Fruit fly (Drosophila melanogaster) whole organism, embryonic: ENCODE results near the gene CG12321.

ENCODE experiments used
- C15 ChIP-seq: fragments of 200-800 bp; sonication (Bioruptor generic); IDR thresholded peaks from 3 replicates; pipeline ENCODE4 v1.3.6; 2022; ENCODE audit warnings: missing biosample characterization, missing genetic modification characterization
- CG12299 ChIP-seq: fragments of 200-800 bp; sonication (Bioruptor generic); optimal IDR thresholded peaks from 2 replicates; lab custom pipeline; 2018; ENCODE audit warnings: missing biosample characterization, mild to moderate bottlenecking, missing genetic modification characterization
- CG14965 ChIP-seq: fragments of 200-800 bp; sonication (Bioruptor generic); optimal IDR thresholded peaks from 2 replicates; lab custom pipeline; 2016; ENCODE audit warnings: missing biosample characterization, missing genetic modification characterization, borderline replicate concordance
- CG1603 ChIP-seq: fragments of 200-800 bp; sonication (Bioruptor generic); optimal IDR thresholded peaks from 2 replicates; lab custom pipeline; 2019; ENCODE audit warnings: missing biosample characterization, mild to moderate bottlenecking, missing genetic modification characterization, moderate library complexity
- CG17359 ChIP-seq: fragments of 200-800 bp; sonication (Bioruptor generic); optimal IDR thresholded peaks from 3 replicates; lab custom pipeline; 2018; ENCODE audit warnings: missing biosample characterization, mild to moderate bottlenecking, missing genetic modification characterization, moderate library complexity
- CG2116 ChIP-seq: fragments of 200-800 bp; sonication (Bioruptor generic); optimal IDR thresholded peaks from 3 replicates; lab custom pipeline; 2018; ENCODE audit warnings: missing biosample characterization, mild to moderate bottlenecking, missing genetic modification characterization
- CG31224 ChIP-seq: fragments of 200-800 bp; sonication (Bioruptor generic); IDR thresholded peaks from 2 replicates; pipeline ENCODE4 v1.3.6; 2022; ENCODE audit warnings: missing biosample characterization, missing genetic modification characterization
- CG31365 ChIP-seq: fragments of 200-800 bp; sonication (Bioruptor generic); optimal IDR thresholded peaks from 2 replicates; lab custom pipeline; 2018; ENCODE audit warnings: missing biosample characterization, mild to moderate bottlenecking, missing genetic modification characterization
- CG4617 ChIP-seq: fragments of 200-800 bp; sonication (Bioruptor generic); optimal IDR thresholded peaks from 3 replicates; lab custom pipeline; 2016; ENCODE audit warnings: missing biosample characterization, missing genetic modification characterization, borderline replicate concordance
- CG5245 ChIP-seq: fragments of 200-800 bp; sonication (Bioruptor generic); optimal IDR thresholded peaks from 3 replicates; lab custom pipeline; 2016; ENCODE audit warnings: missing biosample characterization, missing genetic modification characterization
- CG6813 ChIP-seq: fragments of 200-800 bp; sonication (Bioruptor generic); optimal IDR thresholded peaks from 2 replicates; lab custom pipeline; 2017; ENCODE audit warnings: missing biosample characterization, missing genetic modification characterization, mild to moderate bottlenecking, moderate library complexity, missing genetic modification reagents
- CG9932 ChIP-seq: fragments of 200-800 bp; sonication (Bioruptor generic); IDR thresholded peaks from 2 replicates; pipeline ENCODE4 v1.3.6; 2022; ENCODE audit warnings: missing biosample characterization, missing genetic modification characterization
- D ChIP-seq, 2 experiments: fragments of 200-800 bp in 1 of 2; fragments of >200 bp in 1 of 2; sonication (Bioruptor generic) in 1 of 2; optimal IDR thresholded peaks; 2 replicates in 1 of 2; 3 replicates in 1 of 2; lab custom pipeline; 2017; ENCODE audit warnings: mild to moderate bottlenecking in 1 of 2, missing biosample characterization in 1 of 2, missing genetic modification characterization in 1 of 2, missing genetic modification reagents in 1 of 2
- D19A ChIP-seq: fragments of 200-800 bp; optimal IDR thresholded peaks from 3 replicates; lab custom pipeline; 2019; ENCODE audit warnings: missing biosample characterization, mild to moderate bottlenecking, missing genetic modification characterization, moderate library complexity
- E2f1 ChIP-seq: fragments of 200-800 bp; sonication (Bioruptor generic); IDR thresholded peaks from 2 replicates; pipeline ENCODE4 v1.3.6; 2022; ENCODE audit warnings: missing biosample characterization, missing genetic modification characterization
- Fer1 ChIP-seq: fragments of 200-800 bp; sonication (Bioruptor generic); optimal IDR thresholded peaks from 2 replicates; lab custom pipeline; 2017; ENCODE audit warnings: missing biosample characterization, mild to moderate bottlenecking, missing genetic modification characterization
- Gug ChIP-seq: fragments of 200-800 bp; sonication (Bioruptor generic); IDR thresholded peaks from 4 replicates; pipeline ENCODE4 v1.3.6; 2022; ENCODE audit warnings: missing biosample characterization, missing genetic modification characterization
- HLH54F ChIP-seq: fragments of 200-800 bp; sonication (Bioruptor generic); optimal IDR thresholded peaks from 3 replicates; lab custom pipeline; 2016; ENCODE audit warnings: missing biosample characterization, missing genetic modification characterization
- Hr51 ChIP-seq, 2 experiments: fragments of 200-800 bp; sonication (Bioruptor generic); optimal IDR thresholded peaks; 2 replicates in 1 of 2; 3 replicates in 1 of 2; lab custom pipeline; 2016 to 2018; ENCODE audit warnings: missing biosample characterization in 2 of 2, missing genetic modification characterization in 2 of 2, mild to moderate bottlenecking in 1 of 2, moderate library complexity in 1 of 2
- PHDP ChIP-seq: fragments of 200-800 bp; sonication (Bioruptor generic); optimal IDR thresholded peaks from 3 replicates; lab custom pipeline; 2018; ENCODE audit warnings: missing biosample characterization, mild to moderate bottlenecking, missing genetic modification characterization, moderate library complexity
- Pdp1 ChIP-seq, 2 experiments: fragments of 200-800 bp; sonication (Bioruptor generic); optimal IDR thresholded peaks; 3 replicates each; lab custom pipeline; 2016; ENCODE audit warnings: missing biosample characterization in 2 of 2, missing genetic modification characterization in 2 of 2, mild to moderate bottlenecking in 1 of 2, moderate library complexity in 1 of 2
- Six4 ChIP-seq: fragments of 200-800 bp; sonication (Bioruptor generic); optimal IDR thresholded peaks from 2 replicates; lab custom pipeline; 2016; ENCODE audit warnings: missing biosample characterization, missing genetic modification characterization
- Spps ChIP-seq: fragments of 200-800 bp; sonication (Bioruptor generic); optimal IDR thresholded peaks from 2 replicates; lab custom pipeline; 2018; ENCODE audit warnings: missing biosample characterization, mild to moderate bottlenecking, missing genetic modification characterization
- Taf1 ChIP-seq: fragments of 200-800 bp; sonication (Bioruptor generic); IDR thresholded peaks from 2 replicates; pipeline ENCODE4 v1.3.6; 2022; ENCODE audit warnings: missing biosample characterization, missing genetic modification characterization
- Tbp ChIP-seq: fragments of >200 bp; optimal IDR thresholded peaks from 2 replicates; lab custom pipeline; 2018; ENCODE audit warnings: missing biosample characterization, missing genetic modification characterization
- Trl ChIP-seq, 3 experiments: fragments of >200 bp in 2 of 3; fragments of 200-800 bp in 1 of 3; sonication (Bioruptor generic) in 1 of 3; optimal IDR thresholded peaks; 2 replicates in 1 of 3; 3 replicates in 2 of 3; lab custom pipeline; 2016 to 2017; ENCODE audit warnings: missing biosample characterization in 1 of 3, missing genetic modification characterization in 1 of 3
- ara ChIP-seq: fragments of 200-800 bp; sonication (Bioruptor generic); IDR thresholded peaks from 2 replicates; pipeline ENCODE4 v1.3.6; 2022; ENCODE audit warnings: missing biosample characterization, missing genetic modification characterization
- az2 ChIP-seq: fragments of 200-800 bp; sonication (Bioruptor generic); optimal IDR thresholded peaks from 3 replicates; lab custom pipeline; 2016; ENCODE audit warnings: missing biosample characterization, missing genetic modification characterization
- bigmax ChIP-seq: fragments of 200-800 bp; sonication (Bioruptor generic); optimal IDR thresholded peaks from 2 replicates; lab custom pipeline; 2018; ENCODE audit warnings: missing biosample characterization, mild to moderate bottlenecking, missing genetic modification characterization
- caup ChIP-seq: fragments of 200-800 bp; sonication (Bioruptor generic); optimal IDR thresholded peaks from 3 replicates; lab custom pipeline; 2017; ENCODE audit warnings: missing biosample characterization, mild to moderate bottlenecking, missing genetic modification characterization, moderate library complexity; ENCODE audit not compliant: severe bottlenecking
- crol ChIP-seq: fragments of 200-800 bp; sonication (Bioruptor generic); IDR thresholded peaks from 2 replicates; pipeline ENCODE4 v1.3.6; 2022; ENCODE audit warnings: missing biosample characterization, missing genetic modification characterization
- ewg ChIP-seq: fragments of 200-800 bp; sonication (Bioruptor generic); optimal IDR thresholded peaks from 3 replicates; lab custom pipeline; 2017; ENCODE audit warnings: mild to moderate bottlenecking, missing biosample characterization, missing genetic modification reagents, missing genetic modification characterization
- gcm ChIP-seq: fragments of 200-800 bp; sonication (Bioruptor generic); optimal IDR thresholded peaks from 2 replicates; lab custom pipeline; 2019; ENCODE audit warnings: missing biosample characterization, mild to moderate bottlenecking, missing genetic modification characterization, moderate library complexity
- gro ChIP-seq: fragments of 200-800 bp; sonication (Bioruptor generic); optimal IDR thresholded peaks from 2 replicates; lab custom pipeline; 2016; ENCODE audit warnings: missing biosample characterization, missing genetic modification characterization
- inv ChIP-seq: fragments of 200-800 bp; sonication (Bioruptor generic); IDR thresholded peaks from 2 replicates; pipeline ENCODE4 v1.3.6; 2022; ENCODE audit warnings: missing biosample characterization, missing genetic modification characterization; ENCODE audit not compliant: partially characterized antibody
- mam ChIP-seq: fragments of 200-800 bp; sonication (Bioruptor generic); optimal IDR thresholded peaks from 3 replicates; lab custom pipeline; 2016; ENCODE audit warnings: missing biosample characterization, missing genetic modification characterization
- oc ChIP-seq: fragments of 200-800 bp; sonication (Bioruptor generic); optimal IDR thresholded peaks from 2 replicates; lab custom pipeline; 2018; ENCODE audit warnings: missing biosample characterization, mild to moderate bottlenecking, missing genetic modification characterization, moderate library complexity
- pnt ChIP-seq: fragments of 200-800 bp; sonication (Bioruptor generic); optimal IDR thresholded peaks from 3 replicates; lab custom pipeline; 2016; ENCODE audit warnings: missing biosample characterization, missing genetic modification characterization
- pum ChIP-seq: fragments of 200-800 bp; sonication (Bioruptor generic); optimal IDR thresholded peaks from 2 replicates; lab custom pipeline; 2016; ENCODE audit warnings: missing biosample characterization, missing genetic modification characterization
- ranshi ChIP-seq: fragments of 200-800 bp; sonication (Bioruptor generic); IDR thresholded peaks from 2 replicates; pipeline ENCODE4 v1.3.6; 2022; ENCODE audit warnings: missing biosample characterization, missing genetic modification characterization
- sim ChIP-seq: fragments of 200-800 bp; sonication (Bioruptor generic); IDR thresholded peaks from 2 replicates; pipeline ENCODE4 v1.3.6; 2022; ENCODE audit warnings: missing biosample characterization, missing genetic modification characterization
- sob ChIP-seq: fragments of 200-800 bp; sonication (Bioruptor generic); IDR thresholded peaks from 2 replicates; pipeline ENCODE4 v1.3.6; 2022; ENCODE audit warnings: missing biosample characterization, missing genetic modification characterization
- ssp ChIP-seq: fragments of 200-800 bp; sonication (Bioruptor generic); IDR thresholded peaks from 2 replicates; pipeline ENCODE4 v1.3.6; 2022; ENCODE audit warnings: missing biosample characterization, missing genetic modification characterization
- tgo ChIP-seq: fragments of 200-800 bp; sonication (Bioruptor generic); IDR thresholded peaks from 3 replicates; pipeline ENCODE4 v1.3.6; 2022; ENCODE audit warnings: missing biosample characterization, missing genetic modification characterization
- tll ChIP-seq, 2 experiments: fragments of 200-800 bp in 1 of 2; fragments of >200 bp in 1 of 2; sonication (Bioruptor generic) in 1 of 2; optimal IDR thresholded peaks; 2 replicates each; lab custom pipeline; 2017 to 2019; ENCODE audit warnings: missing biosample characterization in 2 of 2, missing genetic modification characterization in 2 of 2, mild to moderate bottlenecking in 1 of 2, moderate library complexity in 1 of 2
- ttk ChIP-seq: fragments of 200-800 bp; sonication (Bioruptor generic); IDR thresholded peaks from 2 replicates; pipeline ENCODE4 v2.1.2; 2022; ENCODE audit warnings: missing biosample characterization, missing genetic modification characterization
- vnd ChIP-seq: fragments of 200-800 bp; sonication (Bioruptor generic); IDR thresholded peaks from 3 replicates; pipeline ENCODE4 v1.3.6; 2022; ENCODE audit warnings: missing biosample characterization, missing genetic modification characterization; ENCODE audit not compliant: partially characterized antibody
- wek ChIP-seq: fragments of 200-800 bp; sonication (Bioruptor generic); optimal IDR thresholded peaks from 3 replicates; lab custom pipeline; 2018; ENCODE audit warnings: missing biosample characterization, mild to moderate bottlenecking, missing genetic modification characterization, moderate library complexity

Gene CG12321

dm6 chr3R:18196991-18197801, 8.7 kb upstream of the CG12321 start (continued):
- TF ChIP-seq tll (GFP tag; optimal IDR thresholded peaks at IDR 0.05; lab: Kevin White, UChicago) (no peak), tgo (GFP tag; lab: Robert Waterston, UW) (no peak), CG17359 (peak; percentile 66), ara (GFP tag; lab: Robert Waterston, UW) (no peak), CG9932 (GFP tag; lab: Robert Waterston, UW) (no peak), caup (GFP tag; lab: Kevin White, UChicago) (peak; percentile 34), Tbp (GFP tag; lab: Kevin White, UChicago) (no peak), oc (tag; lab: Kevin White, UChicago) (peak; percentile 58), inv (no peak), Taf1 (GFP tag; lab: Robert Waterston, UW) (no peak), D (optimal IDR thresholded peaks at IDR 0.05; lab: Kevin White, UChicago) (no peak), D (GFP tag; optimal IDR thresholded peaks at IDR 0.05; lab: Kevin White, UChicago) (peak; percentile 26), CG6813 (no peak), crol (no peak), CG12299 (no peak), ttk (GFP tag; lab: Robert Waterston, UW) (no peak), CG1603 (tag; lab: Kevin White, UChicago) (peak; percentile 28), vnd (no peak), Pdp1 (GFP tag; optimal IDR thresholded peaks at IDR 0.05; lab: Kevin White, UChicago) (peak; percentile 28 to 88), D19A (tag; lab: Kevin White, UChicago) (peak; percentile 52), E2f1 (GFP tag; lab: Robert Waterston, UW) (no peak), Trl (optimal IDR thresholded peaks at IDR 0.05; lab: Kevin White, UChicago) (peak; percentile 97 to 99), Trl (GFP tag; optimal IDR thresholded peaks at IDR 0.05; lab: Kevin White, UChicago) (peak; percentile 42), Fer1 (GFP tag; lab: Kevin White, UChicago) (no peak), pnt (peak; percentile 23), CG31365 (no peak), ssp (no peak), CG4617 (GFP tag; lab: Kevin White, UChicago) (no peak), Spps (no peak), sob (GFP tag; lab: Robert Waterston, UW) (no peak), gro (GFP tag; lab: Kevin White, UChicago) (no peak), bigmax (GFP tag; lab: Kevin White, UChicago) (no peak), az2 (peak; percentile 57), CG31224 (GFP tag; lab: Robert Waterston, UW) (no peak), gcm (no peak), Gug (GFP tag; lab: Robert Waterston, UW) (no peak), CG2116 (peak; percentile 28), sim (GFP tag; lab: Robert Waterston, UW) (no peak), wek (GFP tag; lab: Kevin White, UChicago) (no peak), mam (GFP tag; lab: Kevin White, UChicago) (peak; percentile 22), CG14965 (no peak), C15 (no peak), ranshi (GFP tag; lab: Robert Waterston, UW) (no peak), PHDP (tag; lab: Kevin White, UChicago) (peak; percentile 58), Six4 (GFP tag; lab: Kevin White, UChicago) (peak; percentile 19), Hr51 (GFP tag; optimal IDR thresholded peaks at IDR 0.05; lab: Kevin White, UChicago) (peak in 1 of 2 experiments; percentile 77), HLH54F (GFP tag; lab: Kevin White, UChicago) (no peak), pum (GFP tag; lab: Kevin White, UChicago) (peak; percentile 41), ewg (peak; percentile 65), CG5245 (GFP tag; lab: Kevin White, UChicago) (no peak)
